Worm (Caenorhabditis elegans) whole organism, L1 larva: ENCODE results near the gene F08B12.4.
A peak's percentile ranks its signal among the peaks of the same experiment; 100 is the strongest.

ENCODE experiments used
- aha-1 ChIP-seq: fragments of 150-350 bp; optimal IDR thresholded peaks from 2 replicates; lab custom pipeline; 2014; ENCODE audit warnings: missing biosample characterization, missing genetic modification characterization
- aly-2 ChIP-seq: fragments of 150-350 bp; optimal IDR thresholded peaks from 2 replicates; lab custom pipeline; 2014; ENCODE audit warnings: missing biosample characterization, missing genetic modification characterization
- ama-1 ChIP-seq: fragments of 150-350 bp; optimal IDR thresholded peaks from 2 replicates; lab custom pipeline; 2014
- blmp-1 ChIP-seq: fragments of 150-350 bp; optimal IDR thresholded peaks from 2 replicates; lab custom pipeline; 2014; ENCODE audit warnings: missing biosample characterization, missing genetic modification characterization
- ceh-8 ChIP-seq: fragments of 200-800 bp; sonication (Bioruptor generic); optimal IDR thresholded peaks from 2 replicates; lab custom pipeline; 2018; ENCODE audit warnings: mild to moderate bottlenecking, missing genetic modification characterization, moderate library complexity, missing compliant biosample characterization
- ceh-88 ChIP-seq: fragments of 200-800 bp; sonication (Bioruptor generic); IDR thresholded peaks from 2 replicates; pipeline ENCODE4 v1.3.6; 2022; ENCODE audit warnings: missing genetic modification characterization, missing compliant biosample characterization
- ces-1 ChIP-seq: fragments of 150-350 bp; optimal IDR thresholded peaks from 2 replicates; lab custom pipeline; 2014; ENCODE audit warnings: missing biosample characterization, missing genetic modification reagents, missing genetic modification characterization
- efl-1 ChIP-seq, 4 experiments: fragments of 150-350 bp; optimal IDR thresholded peaks in 3 of 4; peaks in 1 of 4; 1 replicate in 1 of 4; 2 replicates in 3 of 4; lab custom pipeline; 2014; ENCODE audit warnings: missing biosample characterization in 2 of 4, missing genetic modification characterization in 2 of 4, missing genetic modification reagents in 2 of 4
- egl-13 ChIP-seq: sonication (generic microtip); optimal IDR thresholded peaks from 2 replicates; lab custom pipeline; 2016; ENCODE audit warnings: missing genotype, missing genetic modification reagents, missing genetic modification characterization, missing compliant biosample characterization
- elt-2 ChIP-seq: sonication (generic microtip); optimal IDR thresholded peaks from 2 replicates; lab custom pipeline; 2016; ENCODE audit warnings: missing genetic modification characterization, mild to moderate bottlenecking, inconsistent platforms, missing compliant biosample characterization, missing genetic modification reagents
- elt-3 ChIP-seq, 6 experiments: fragments of 150-350 bp in 1 of 6; sonication (generic microtip); optimal IDR thresholded peaks; 2 replicates each; lab custom pipeline; 2017 to 2018; ENCODE audit warnings: missing biosample characterization in 6 of 6, missing genetic modification characterization in 6 of 6, inconsistent platforms in 1 of 6
- ets-5 ChIP-seq: fragments of 200-800 bp; sonication (Bioruptor generic); IDR thresholded peaks from 2 replicates; pipeline ENCODE4 v1.3.6; 2022; ENCODE audit warnings: missing genetic modification characterization, missing compliant biosample characterization
- fkh-10 ChIP-seq: sonication (generic microtip); optimal IDR thresholded peaks from 2 replicates; lab custom pipeline; 2017; ENCODE audit warnings: missing biosample characterization, missing genetic modification reagents, missing genetic modification characterization
- fkh-4 ChIP-seq: sonication (generic microtip); optimal IDR thresholded peaks from 2 replicates; lab custom pipeline; 2016; ENCODE audit warnings: missing compliant biosample characterization, missing genetic modification characterization, borderline replicate concordance
- fos-1 ChIP-seq: fragments of 150-350 bp; optimal IDR thresholded peaks from 2 replicates; lab custom pipeline; 2014; ENCODE audit warnings: missing biosample characterization, missing genetic modification characterization
- isw-1 ChIP-seq: fragments of 200-800 bp; sonication (Bioruptor generic); IDR thresholded peaks from 2 replicates; pipeline ENCODE4 v1.3.6; 2022; ENCODE audit warnings: missing genetic modification characterization, missing compliant biosample characterization
- lin-14 ChIP-seq: fragments of 200-800 bp; sonication (Bioruptor generic); optimal IDR thresholded peaks from 2 replicates; lab custom pipeline; 2018; ENCODE audit warnings: mild to moderate bottlenecking, missing genetic modification characterization, moderate library complexity, missing compliant biosample characterization
- lir-3 ChIP-seq: sonication (generic microtip); optimal IDR thresholded peaks from 2 replicates; lab custom pipeline; 2016; ENCODE audit warnings: mild to moderate bottlenecking, missing genetic modification characterization, moderate library complexity, missing compliant biosample characterization; ENCODE audit not compliant: poor library complexity
- mab-9 ChIP-seq: fragments of 200-800 bp; sonication (Bioruptor generic); IDR thresholded peaks from 2 replicates; pipeline ENCODE4 v1.3.6; 2022; ENCODE audit warnings: missing genetic modification reagents, missing genetic modification characterization, missing compliant biosample characterization
- mdl-1 ChIP-seq, 2 experiments: fragments of 150-350 bp; optimal IDR thresholded peaks; 2 replicates each; lab custom pipeline; 2014 to 2017; ENCODE audit warnings: missing biosample characterization in 2 of 2, missing genetic modification characterization in 2 of 2, inconsistent platforms in 1 of 2
- mef-2 ChIP-seq: fragments of 150-350 bp; optimal IDR thresholded peaks from 2 replicates; lab custom pipeline; 2014; ENCODE audit warnings: missing biosample characterization, missing genetic modification characterization
- nhr-19 ChIP-seq: fragments of 200-800 bp; sonication (Bioruptor generic); conservative IDR thresholded peaks from 2 replicates; pipeline ENCODE4 v1.3.6; 2022; ENCODE audit warnings: missing genetic modification characterization, missing compliant biosample characterization
- nhr-20 ChIP-seq: sonication (generic microtip); optimal IDR thresholded peaks from 2 replicates; lab custom pipeline; 2016; ENCODE audit warnings: mild to moderate bottlenecking, missing genetic modification characterization, missing compliant biosample characterization
- nhr-237 ChIP-seq: fragments of 150-350 bp; optimal IDR thresholded peaks from 2 replicates; lab custom pipeline; 2014; ENCODE audit warnings: missing biosample characterization, missing genetic modification characterization
- nhr-28 ChIP-seq: fragments of 150-350 bp; optimal IDR thresholded peaks from 2 replicates; lab custom pipeline; 2014; ENCODE audit warnings: missing biosample characterization, missing genetic modification characterization
- nhr-71 ChIP-seq: sonication (generic microtip); optimal IDR thresholded peaks from 2 replicates; lab custom pipeline; 2016; ENCODE audit warnings: mild to moderate bottlenecking, missing genetic modification characterization, moderate library complexity, missing compliant biosample characterization
- nhr-76 ChIP-seq: sonication (generic microtip); optimal IDR thresholded peaks from 2 replicates; lab custom pipeline; 2017; ENCODE audit warnings: missing biosample characterization, missing genetic modification characterization
- nhr-85 ChIP-seq: sonication (generic microtip); peaks from one replicate; lab custom pipeline; 2016; ENCODE audit warnings: missing genetic modification characterization, inconsistent platforms, missing compliant biosample characterization
- pax-3 ChIP-seq: fragments of 200-800 bp; sonication (Bioruptor generic); optimal IDR thresholded peaks from 2 replicates; lab custom pipeline; 2018; ENCODE audit warnings: mild to moderate bottlenecking, missing genetic modification characterization, moderate library complexity, missing compliant biosample characterization
- pqm-1 ChIP-seq: sonication (generic microtip); optimal IDR thresholded peaks from 3 replicates; lab custom pipeline; 2017; ENCODE audit warnings: missing biosample characterization, missing genetic modification characterization
- skn-1 ChIP-seq: fragments of 150-350 bp; optimal IDR thresholded peaks from 2 replicates; lab custom pipeline; 2014; ENCODE audit warnings: missing biosample characterization, missing genetic modification characterization
- snu-23 ChIP-seq: sonication (generic microtip); optimal IDR thresholded peaks from 2 replicates; lab custom pipeline; 2016; ENCODE audit warnings: missing genetic modification characterization, missing compliant biosample characterization
- sox-4 ChIP-seq: sonication (generic microtip); optimal IDR thresholded peaks from 2 replicates; lab custom pipeline; 2016; ENCODE audit warnings: missing genetic modification characterization, missing compliant biosample characterization
- unc-130 ChIP-seq: fragments of 150-350 bp; optimal IDR thresholded peaks from 2 replicates; lab custom pipeline; 2017; ENCODE audit warnings: missing biosample characterization, missing genetic modification characterization, inconsistent platforms
- unc-62 ChIP-seq: fragments of 150-350 bp; optimal IDR thresholded peaks from 2 replicates; lab custom pipeline; 2014; ENCODE audit warnings: missing biosample characterization, missing genetic modification reagents, missing genetic modification characterization
- unc-86 ChIP-seq: sonication (generic microtip); optimal IDR thresholded peaks from 2 replicates; lab custom pipeline; 2016; ENCODE audit warnings: missing genetic modification characterization, missing compliant biosample characterization
- unc-98 ChIP-seq: fragments of 200-800 bp; sonication (Bioruptor generic); IDR thresholded peaks from 2 replicates; pipeline ENCODE4 v1.3.6; 2022; ENCODE audit warnings: missing genetic modification characterization, missing compliant biosample characterization
- vab-15 ChIP-seq: sonication (generic microtip); optimal IDR thresholded peaks from 2 replicates; lab custom pipeline; 2017; ENCODE audit warnings: missing genotype, mild to moderate bottlenecking, missing genetic modification characterization, missing compliant biosample characterization
- zip-4 ChIP-seq: fragments of 200-800 bp; sonication (Bioruptor generic); optimal IDR thresholded peaks from 2 replicates; lab custom pipeline; 2018; ENCODE audit warnings: mild to moderate bottlenecking, missing genetic modification characterization, moderate library complexity, missing compliant biosample characterization
- ztf-4 ChIP-seq: fragments of 150-350 bp; optimal IDR thresholded peaks from 2 replicates; lab custom pipeline; 2014; ENCODE audit warnings: missing biosample characterization, missing genetic modification characterization

Gene F08B12.4

DNA sequence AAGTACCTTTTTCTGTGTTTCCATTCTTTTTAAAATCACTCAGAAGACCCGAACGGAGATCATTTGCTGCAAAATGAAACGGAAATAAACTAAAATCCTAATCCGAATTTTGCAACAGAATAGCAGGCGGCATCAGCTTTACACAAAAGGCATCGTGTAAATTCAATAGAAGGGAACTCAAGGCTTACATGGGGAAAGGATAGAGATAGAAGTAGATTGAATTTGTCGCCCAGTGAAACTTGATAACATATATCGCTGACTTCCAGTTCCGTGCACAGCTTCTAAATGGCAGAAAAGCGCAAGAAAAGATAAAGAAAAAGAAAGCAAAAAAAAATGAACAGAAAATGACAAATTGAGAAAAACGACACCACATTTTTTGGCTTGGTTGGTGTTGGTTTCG, 1.6 kb downstream of the F08B12.4 start, which contains the start of gene slo-2:
slo-2 (minus strand) TSS at position 24 of the 400 bp plus-strand sequence.
- TF ChIP-seq efl-1 (optimal IDR thresholded peaks at IDR 0.05; lab: Kevin White, UChicago) (no peak), efl-1 (GFP tag; optimal IDR thresholded peaks at IDR 0.05 in 1 of 2; lab: Kevin White, UChicago) (peak in 1 of 2 experiments; percentile 25), vab-15 (tag; lab: Kevin White, UChicago) (no peak), snu-23 (no peak), lin-14 (GFP tag; lab: Kevin White, UChicago) (peak; percentile 55), unc-98 (no peak), unc-62 (no peak), pqm-1 (tag; lab: Kevin White, UChicago) (no peak), skn-1 (tag; lab: Kevin White, UChicago) (no peak), unc-130 (tag; lab: Kevin White, UChicago) (no peak), nhr-85 (tag; lab: Kevin White, UChicago) (no peak), fkh-10 (GFP tag; lab: Kevin White, UChicago) (peak; percentile 39), aha-1 (tag; lab: Kevin White, UChicago) (no peak), nhr-28 (tag; lab: Kevin White, UChicago) (no peak)

DNA sequence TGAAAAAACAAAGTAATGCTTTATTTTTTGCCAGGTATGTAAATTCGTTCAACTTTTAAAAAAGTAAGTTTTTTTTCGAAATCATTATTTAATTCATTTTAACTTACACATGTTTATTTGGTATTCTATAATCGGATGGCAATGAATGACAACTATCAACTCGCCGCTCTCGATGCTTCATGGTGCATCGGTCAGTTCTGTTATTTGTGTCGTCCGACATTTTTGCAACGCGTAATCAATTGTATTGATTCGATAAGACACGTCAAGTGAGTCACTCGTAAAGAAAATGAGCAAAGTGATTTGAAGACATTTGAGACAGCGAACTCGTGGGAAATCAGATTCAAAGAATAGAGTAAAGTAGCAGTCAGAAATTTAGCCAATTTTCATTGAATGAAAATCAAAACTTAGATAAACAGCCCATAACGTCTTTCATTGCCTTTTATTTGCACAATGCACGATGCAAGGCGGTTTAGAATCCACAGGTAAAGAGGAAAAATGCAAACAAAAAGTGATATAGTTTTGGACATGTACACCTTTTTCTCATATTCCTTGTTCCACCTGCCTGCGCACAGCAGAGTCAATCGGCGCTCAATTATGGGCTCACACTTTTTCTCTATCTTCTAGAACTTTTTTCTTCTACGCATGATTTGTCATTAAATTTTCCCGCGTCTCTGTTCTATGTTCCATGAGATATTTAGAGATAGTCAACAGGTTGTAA, 6.9 kb downstream of the F08B12.4 start:
- TF ChIP-seq elt-2 (tag; lab: Kevin White, UChicago) (peak; percentile 46), egl-13 (tag; lab: Kevin White, UChicago) (no peak)

DNA sequence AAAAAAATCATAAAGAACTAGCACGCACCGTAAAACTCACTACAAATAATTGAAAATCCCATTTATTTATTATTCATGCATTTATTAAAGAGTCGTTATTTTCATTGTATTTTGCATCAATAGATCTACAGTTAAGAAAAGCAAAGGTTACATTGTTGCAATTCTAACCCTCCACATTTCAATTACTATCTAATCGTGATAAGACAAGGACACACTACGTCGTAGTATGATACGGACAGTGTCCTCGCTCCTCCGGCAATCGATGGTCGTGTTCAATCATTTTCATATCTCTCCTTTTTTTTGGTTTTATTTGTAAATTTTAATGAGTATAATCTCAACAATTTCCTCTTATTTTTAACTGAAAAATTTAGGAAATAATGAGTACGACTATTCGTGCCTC, 14.6 kb downstream of the F08B12.4 start, which contains the start of gene prx-12:
prx-12 (plus strand) TSS at position 371 of the 400 bp plus-strand sequence.
- TF ChIP-seq sox-4 (tag; lab: Kevin White, UChicago) (no peak), pax-3 (tag; lab: Kevin White, UChicago) (no peak), elt-2 (tag; lab: Kevin White, UChicago) (peak; percentile 35), elt-3 (tag; optimal IDR thresholded peaks at IDR 0.05; lab: Kevin White, UChicago) (peak in 3 of 6 experiments; percentile 39 to 83 (median 43)), aly-2 (tag; lab: Kevin White, UChicago) (no peak), blmp-1 (tag; lab: Kevin White, UChicago) (peak; percentile 25), lir-3 (tag; lab: Kevin White, UChicago) (no peak), lin-14 (GFP tag; lab: Kevin White, UChicago) (peak; percentile 6), nhr-20 (tag; lab: Kevin White, UChicago) (peak; percentile 45)

DNA sequence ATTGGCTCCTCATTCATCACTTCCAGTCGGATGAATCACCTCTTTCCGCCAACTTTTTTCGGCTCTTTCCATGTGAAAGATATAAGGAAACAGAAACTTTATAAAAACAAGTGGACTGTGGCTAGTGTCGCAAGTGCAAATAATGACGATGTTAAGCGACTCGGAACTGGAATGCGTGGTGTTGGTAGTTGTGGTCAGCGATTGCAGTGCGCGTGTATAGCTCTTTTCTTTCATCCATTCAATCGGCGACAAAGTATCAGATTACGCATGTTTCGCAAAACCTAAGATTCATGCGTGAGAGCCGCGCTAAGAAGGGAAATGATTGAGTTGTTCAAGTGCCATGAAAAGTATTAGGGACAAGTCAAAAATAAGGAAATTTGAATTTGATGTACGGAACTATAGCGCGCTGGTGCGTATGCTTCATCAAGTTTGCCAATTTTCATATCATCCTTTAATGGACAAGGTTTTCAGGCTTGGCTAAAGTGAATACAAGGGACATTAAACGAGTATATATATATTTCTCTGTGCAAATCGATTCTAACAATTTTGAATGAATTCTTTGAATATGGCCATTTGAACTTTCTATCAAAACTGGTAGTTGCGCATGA, 19.7 kb downstream of the F08B12.4 start:
- TF ChIP-seq ceh-8 (GFP tag; lab: Kevin White, UChicago): no peak
- TF ChIP-seq lin-14 (GFP tag; lab: Kevin White, UChicago): peak; percentile 24

DNA sequence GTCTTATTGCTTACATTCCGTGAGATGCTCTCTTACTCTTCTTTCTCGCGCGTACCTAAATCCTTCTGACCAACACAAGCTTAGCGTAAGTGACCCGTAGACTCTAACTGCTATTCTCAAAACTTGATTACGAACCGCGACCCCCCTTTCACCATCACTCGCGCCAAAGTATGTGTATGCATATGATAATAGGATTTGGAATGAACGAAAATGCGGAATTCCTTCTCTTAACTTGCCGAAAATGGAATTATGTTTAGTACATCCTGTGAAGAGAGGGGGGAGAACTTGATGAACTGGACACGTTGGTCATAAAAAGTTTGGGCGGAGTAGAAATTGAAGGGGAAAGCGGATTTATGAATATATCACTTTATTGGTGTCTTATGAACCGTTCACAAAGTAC, 20.6 kb downstream of the F08B12.4 start:
- no peak for TF ChIP-seq unc-86 (tag; lab: Kevin White, UChicago)
- no peak for TF ChIP-seq pax-3 (tag; lab: Kevin White, UChicago)
- no peak for TF ChIP-seq nhr-71 (tag; lab: Kevin White, UChicago)
- TF ChIP-seq isw-1 (GFP tag; lab: Robert Waterston, UW): no peak
- TF ChIP-seq pqm-1 (tag; lab: Kevin White, UChicago): no peak
- TF ChIP-seq ama-1: no peak
- no peak for TF ChIP-seq ceh-88 (GFP tag; lab: Robert Waterston, UW)
- TF ChIP-seq ces-1: peak; percentile 39
- no peak for TF ChIP-seq mdl-1 (tag; optimal IDR thresholded peaks at IDR 0.05; lab: Kevin White, UChicago)
- TF ChIP-seq nhr-19: no peak
- TF ChIP-seq zip-4 (GFP tag; lab: Kevin White, UChicago): no peak
- TF ChIP-seq nhr-237 (tag; lab: Kevin White, UChicago): no peak
- no peak for TF ChIP-seq vab-15 (tag; lab: Kevin White, UChicago)
- TF ChIP-seq efl-1 (optimal IDR thresholded peaks at IDR 0.05; lab: Kevin White, UChicago): no peak
- TF ChIP-seq efl-1 (GFP tag; optimal IDR thresholded peaks at IDR 0.05 in 1 of 2; lab: Kevin White, UChicago): no peak
- no peak for TF ChIP-seq fos-1 (tag; lab: Kevin White, UChicago)
- TF ChIP-seq lin-14 (GFP tag; lab: Kevin White, UChicago): peak; percentile 73
- TF ChIP-seq mab-9 (GFP tag; lab: Robert Waterston, UW): no peak
- TF ChIP-seq blmp-1 (tag; lab: Kevin White, UChicago): peak; percentile 35
- TF ChIP-seq fkh-4 (tag; lab: Kevin White, UChicago): no peak
- no peak for TF ChIP-seq ztf-4 (tag; lab: Kevin White, UChicago)
- TF ChIP-seq nhr-28 (tag; lab: Kevin White, UChicago): no peak
- TF ChIP-seq ets-5 (GFP tag; lab: Robert Waterston, UW): no peak
- no peak for TF ChIP-seq nhr-76 (tag; lab: Kevin White, UChicago)
- TF ChIP-seq nhr-20 (tag; lab: Kevin White, UChicago): no peak
- no peak for TF ChIP-seq skn-1 (tag; lab: Kevin White, UChicago)
- TF ChIP-seq mef-2 (tag; lab: Kevin White, UChicago): no peak
